Worm (Caenorhabditis elegans) whole organism, young adult: ENCODE data around the gene R09H3.3.
A peak's percentile ranks its signal among the peaks of the same experiment; 100 is the strongest.

Experiments used
- B0019.2 ChIP-seq: fragments of 200-800 bp; sonication (Bioruptor generic); conservative IDR thresholded peaks from 2 replicates; pipeline ENCODE4 v1.3.6; 2022; ENCODE audit warnings: missing genetic modification reagents, missing genetic modification characterization, missing compliant biosample characterization
- B0261.1 ChIP-seq: sonication (generic microtip); optimal IDR thresholded peaks from 2 replicates; lab custom pipeline; 2016; ENCODE audit warnings: mild to moderate bottlenecking, missing genetic modification characterization, moderate library complexity, missing compliant biosample characterization
- T26A5.8 ChIP-seq: sonication (generic microtip); optimal IDR thresholded peaks from 2 replicates; lab custom pipeline; 2016; ENCODE audit warnings: missing genetic modification characterization, missing compliant biosample characterization
- Y53F4B.3 ChIP-seq: fragments of 200-800 bp; sonication (Bioruptor generic); IDR thresholded peaks from 2 replicates; pipeline ENCODE4 v1.3.6; 2022; ENCODE audit warnings: missing genetic modification reagents, missing genetic modification characterization, missing compliant biosample characterization
- Y95B8A.8 ChIP-seq: fragments of 200-800 bp; sonication (Bioruptor generic); IDR thresholded peaks from 2 replicates; pipeline ENCODE4 v1.3.6; 2022; ENCODE audit warnings: missing genetic modification reagents, missing genetic modification characterization, missing compliant biosample characterization
- ZK185.1 ChIP-seq: sonication (generic microtip); optimal IDR thresholded peaks from 2 replicates; lab custom pipeline; 2016; ENCODE audit warnings: mild to moderate bottlenecking, missing genetic modification characterization, missing compliant biosample characterization; ENCODE audit not compliant: poor library complexity, severe bottlenecking
- ama-1 ChIP-seq, 3 experiments: fragments of 150-350 bp in 1 of 3; sonication (generic microtip) in 2 of 3; optimal IDR thresholded peaks; 2 replicates each; lab custom pipeline; 2014 to 2018; ENCODE audit warnings: missing biosample characterization in 2 of 3, missing genetic modification characterization in 2 of 3, missing genetic modification reagents in 2 of 3
- aptf-2 ChIP-seq: fragments of 200-800 bp; sonication (Bioruptor generic); conservative IDR thresholded peaks from 2 replicates; pipeline ENCODE4 v1.3.6; 2022; ENCODE audit warnings: missing genetic modification reagents, missing genetic modification characterization, missing compliant biosample characterization
- aptf-3 ChIP-seq: fragments of 200-800 bp; sonication (Bioruptor generic); IDR thresholded peaks from 2 replicates; pipeline ENCODE4 v1.3.6; 2022; ENCODE audit warnings: missing genetic modification characterization, missing compliant biosample characterization
- atf-7 ChIP-seq: sonication (generic microtip); optimal IDR thresholded peaks from 2 replicates; lab custom pipeline; 2017; ENCODE audit warnings: mild to moderate bottlenecking, missing genetic modification characterization, missing compliant biosample characterization
- athp-1 ChIP-seq: sonication (generic microtip); optimal IDR thresholded peaks from 2 replicates; lab custom pipeline; 2017; ENCODE audit warnings: mild to moderate bottlenecking, missing genetic modification characterization, missing compliant biosample characterization
- attf-5 ChIP-seq: fragments of 200-800 bp; sonication (Bioruptor generic); optimal IDR thresholded peaks from 2 replicates; lab custom pipeline; 2018; ENCODE audit warnings: mild to moderate bottlenecking, missing genetic modification characterization, missing compliant biosample characterization
- bed-2 ChIP-seq: fragments of 200-800 bp; sonication (Bioruptor generic); IDR thresholded peaks from 2 replicates; pipeline ENCODE4 v1.3.6; 2022; ENCODE audit warnings: missing genetic modification reagents, missing genetic modification characterization, missing compliant biosample characterization
- cebp-2 ChIP-seq: fragments of 200-800 bp; sonication (Bioruptor generic); IDR thresholded peaks from 2 replicates; pipeline ENCODE4 v1.3.6; 2022; ENCODE audit warnings: missing genetic modification characterization, missing compliant biosample characterization
- ceh-40 ChIP-seq: fragments of 200-800 bp; sonication (Bioruptor generic); IDR thresholded peaks from 2 replicates; pipeline ENCODE4 v1.3.6; 2022; ENCODE audit warnings: missing genetic modification characterization, missing compliant biosample characterization
- ceh-58 ChIP-seq: fragments of 200-800 bp; sonication (Bioruptor generic); IDR thresholded peaks from 2 replicates; pipeline ENCODE4 v1.3.6; 2022; ENCODE audit warnings: missing genetic modification characterization, missing compliant biosample characterization
- efl-1 ChIP-seq: fragments of 150-350 bp; optimal IDR thresholded peaks from 2 replicates; lab custom pipeline; 2014; ENCODE audit warnings: missing biosample characterization, missing genetic modification reagents, missing genetic modification characterization
- fkh-3 ChIP-seq: sonication (generic microtip); optimal IDR thresholded peaks from 2 replicates; lab custom pipeline; 2016; ENCODE audit warnings: mild to moderate bottlenecking, missing genetic modification characterization, missing compliant biosample characterization
- him-1 ChIP-seq: sonication (generic microtip); optimal IDR thresholded peaks from 2 replicates; lab custom pipeline; 2016; ENCODE audit warnings: missing genotype, missing genetic modification reagents, missing genetic modification characterization, missing compliant biosample characterization
- hlh-12 ChIP-seq: sonication (generic microtip); optimal IDR thresholded peaks from 2 replicates; lab custom pipeline; 2016; ENCODE audit warnings: missing genetic modification characterization, missing compliant biosample characterization
- hmg-20 ChIP-seq: fragments of 200-800 bp; sonication (Bioruptor generic); IDR thresholded peaks from 2 replicates; pipeline ENCODE4 v1.3.6; 2022; ENCODE audit warnings: missing genetic modification reagents, missing genetic modification characterization, missing compliant biosample characterization
- hsf-1 ChIP-seq: fragments of 200-800 bp; sonication (Bioruptor generic); IDR thresholded peaks from 2 replicates; pipeline ENCODE4 v1.3.6; 2022; ENCODE audit warnings: missing genetic modification reagents, missing genetic modification characterization, missing compliant biosample characterization
- let-526 ChIP-seq: fragments of 200-800 bp; sonication (Bioruptor generic); IDR thresholded peaks from 2 replicates; pipeline ENCODE4 v1.3.6; 2022; ENCODE audit warnings: missing genetic modification reagents, missing genetic modification characterization, missing compliant biosample characterization
- lin-26 ChIP-seq: fragments of 200-800 bp; sonication (Bioruptor generic); IDR thresholded peaks from 2 replicates; pipeline ENCODE4 v1.3.6; 2022; ENCODE audit warnings: missing genetic modification reagents, missing genetic modification characterization, missing compliant biosample characterization
- lir-1 ChIP-seq: fragments of 200-800 bp; sonication (Bioruptor generic); conservative IDR thresholded peaks from 2 replicates; pipeline ENCODE4 v1.3.6; 2022; ENCODE audit warnings: missing genetic modification reagents, missing genetic modification characterization, missing compliant biosample characterization
- madf-10 ChIP-seq: sonication (generic microtip); optimal IDR thresholded peaks from 2 replicates; lab custom pipeline; 2016; ENCODE audit warnings: mild to moderate bottlenecking, missing genetic modification characterization, missing compliant biosample characterization
- madf-3 ChIP-seq: fragments of 200-800 bp; sonication (Bioruptor generic); IDR thresholded peaks from 2 replicates; pipeline ENCODE4 v1.3.6; 2022; ENCODE audit warnings: missing genetic modification reagents, missing genetic modification characterization, missing compliant biosample characterization
- mel-28 ChIP-seq: sonication (generic microtip); optimal IDR thresholded peaks from 2 replicates; lab custom pipeline; 2016; ENCODE audit warnings: borderline replicate concordance, mild to moderate bottlenecking, missing genetic modification characterization, missing compliant biosample characterization
- nfyb-1 ChIP-seq: fragments of 200-800 bp; sonication (Bioruptor generic); IDR thresholded peaks from 2 replicates; pipeline ENCODE4 v1.3.6; 2022; ENCODE audit warnings: missing genetic modification reagents, missing genetic modification characterization, missing compliant biosample characterization
- rcor-1 ChIP-seq: fragments of 200-800 bp; sonication (Bioruptor generic); IDR thresholded peaks from 2 replicates; pipeline ENCODE4 v1.3.6; 2022; ENCODE audit warnings: missing genetic modification reagents, missing genetic modification characterization, missing compliant biosample characterization
- repo-1 ChIP-seq: sonication (generic microtip); optimal IDR thresholded peaks from 2 replicates; lab custom pipeline; 2017; ENCODE audit warnings: mild to moderate bottlenecking, missing genetic modification characterization, missing compliant biosample characterization
- rpc-1 ChIP-seq, 2 experiments: fragments of 150-350 bp in 1 of 2; sonication (generic microtip) in 1 of 2; optimal IDR thresholded peaks; 2 replicates each; lab custom pipeline; 2014 to 2018; ENCODE audit warnings: missing biosample characterization in 1 of 2, missing genetic modification characterization in 1 of 2, missing genetic modification reagents in 1 of 2, missing genotype in 1 of 2
- snpc-1.1 ChIP-seq: sonication (generic microtip); optimal IDR thresholded peaks from 2 replicates; lab custom pipeline; 2017; ENCODE audit warnings: missing genetic modification characterization, mild to moderate bottlenecking, missing compliant biosample characterization, antibody characterized with exemption, moderate library complexity, missing genotype, missing genetic modification reagents; ENCODE audit not compliant: insufficient read depth
- snpc-4 ChIP-seq, 5 experiments: fragments of 150-350 bp in 1 of 5; sonication (generic microtip) in 4 of 5; optimal IDR thresholded peaks; 2 replicates each; lab custom pipeline; 2014 to 2018; ENCODE audit warnings: missing genetic modification characterization in 5 of 5, missing biosample characterization in 3 of 5, antibody characterized with exemption in 2 of 5, mild to moderate bottlenecking in 2 of 5, missing compliant biosample characterization in 2 of 5, missing genotype in 2 of 5, moderate library complexity in 2 of 5, missing genetic modification reagents in 1 of 5
- tbp1 ChIP-seq: fragments of 200-800 bp; sonication (Bioruptor generic); optimal IDR thresholded peaks from 2 replicates; lab custom pipeline; 2018; ENCODE audit warnings: mild to moderate bottlenecking, missing genetic modification characterization, missing compliant biosample characterization
- unc-130 ChIP-seq: sonication (generic microtip); optimal IDR thresholded peaks from 2 replicates; lab custom pipeline; 2016; ENCODE audit warnings: missing genetic modification reagents, missing genetic modification characterization, missing compliant biosample characterization
- zim-3 ChIP-seq: sonication (generic microtip); optimal IDR thresholded peaks from 2 replicates; lab custom pipeline; 2017; ENCODE audit warnings: mild to moderate bottlenecking, missing genetic modification characterization, moderate library complexity, missing compliant biosample characterization
- ztf-18 ChIP-seq: sonication (generic microtip); optimal IDR thresholded peaks from 2 replicates; lab custom pipeline; 2016; ENCODE audit warnings: missing genotype, mild to moderate bottlenecking, missing genetic modification characterization, missing compliant biosample characterization
- ztf-6 ChIP-seq: fragments of 200-800 bp; sonication (Bioruptor generic); IDR thresholded peaks from 2 replicates; pipeline ENCODE4 v1.3.6; 2022; ENCODE audit warnings: missing genetic modification reagents, missing genetic modification characterization, missing compliant biosample characterization

R09H3.3 gene

DNA sequence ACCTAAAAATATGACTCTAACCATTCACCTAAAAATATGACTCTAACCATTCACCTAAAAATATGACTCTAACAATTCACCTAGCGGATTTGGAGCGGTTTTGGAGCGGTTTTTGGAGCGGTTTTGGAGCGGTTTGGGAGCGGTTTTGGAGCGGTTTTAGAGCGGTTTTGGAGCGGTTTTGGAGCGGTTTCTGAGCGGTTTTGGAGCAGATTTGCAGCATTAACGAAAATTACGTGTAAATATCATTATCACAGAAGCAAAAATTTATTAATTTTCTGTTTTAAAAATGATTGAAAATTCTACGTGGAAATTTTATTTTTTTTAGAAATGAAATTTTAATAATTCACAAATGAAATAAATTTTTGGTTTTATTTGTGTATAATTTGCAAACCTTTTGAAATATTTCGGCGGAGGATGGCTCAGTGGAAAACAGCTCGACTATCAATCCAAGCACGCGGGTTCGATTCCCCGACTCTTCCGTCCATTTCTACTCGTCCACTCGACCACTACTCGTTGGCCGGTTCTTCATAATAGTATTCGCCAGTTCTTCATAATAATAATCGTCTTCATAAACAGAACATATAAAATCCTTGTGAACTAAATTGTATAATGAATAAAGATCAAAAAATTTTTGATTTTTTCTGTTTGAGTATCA lies 25.1 kb downstream of the R09H3.3 start (continued):
- TF ChIP-seq ZK185.1 (no peak), rpc-1 (optimal IDR thresholded peaks at IDR 0.05; lab: Kevin White, UChicago) (peak; percentile 75), rpc-1 (tag; optimal IDR thresholded peaks at IDR 0.05; lab: Kevin White, UChicago) (peak; percentile 87), nfyb-1 (GFP tag; lab: Robert Waterston, UW) (no peak), ceh-58 (GFP tag; lab: Robert Waterston, UW) (no peak), atf-7 (no peak), ama-1 (optimal IDR thresholded peaks at IDR 0.05; lab: Kevin White, UChicago) (no peak), ama-1 (GFP tag; optimal IDR thresholded peaks at IDR 0.05; lab: Kevin White, UChicago) (peak in 1 of 2 experiments; percentile 47), bed-2 (GFP tag; lab: Robert Waterston, UW) (no peak), unc-130 (GFP tag; lab: Kevin White, UChicago) (no peak), aptf-2 (no peak), madf-3 (GFP tag; lab: Robert Waterston, UW) (no peak), efl-1 (GFP tag; lab: Kevin White, UChicago) (peak; percentile 29), hlh-12 (tag; lab: Kevin White, UChicago) (no peak), ceh-40 (GFP tag; lab: Robert Waterston, UW) (no peak), let-526 (GFP tag; lab: Robert Waterston, UW) (no peak)

DNA sequence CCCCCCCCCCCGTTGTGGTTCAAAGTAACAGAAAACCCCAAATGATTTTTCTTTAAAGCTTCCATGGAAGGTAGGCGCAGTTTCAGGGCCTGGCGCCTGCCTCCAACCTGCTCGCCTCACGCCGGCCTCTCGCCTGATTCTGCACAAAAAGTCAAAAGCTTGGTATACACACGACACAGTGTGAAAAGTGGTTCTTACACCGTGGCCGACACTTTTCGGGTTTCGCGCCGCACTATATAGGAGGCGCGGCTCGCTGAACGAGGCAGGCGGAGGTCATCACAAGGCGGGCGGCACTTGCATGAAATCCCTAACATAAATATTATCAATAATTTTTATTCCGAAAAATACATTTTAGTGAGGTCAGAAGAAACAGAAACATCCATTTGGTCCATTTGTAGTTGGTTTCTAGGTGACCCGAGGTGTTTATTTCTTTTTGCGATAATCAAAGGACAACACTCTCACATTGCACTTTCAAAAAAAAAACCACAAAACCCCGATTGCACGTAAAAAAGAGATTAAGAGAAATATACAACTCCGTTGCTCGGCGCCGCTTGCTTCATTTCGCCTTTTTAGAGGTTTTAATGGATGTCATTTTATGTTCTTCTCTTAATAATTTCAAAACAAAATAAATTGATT lies 37.6 kb downstream of the R09H3.3 start, which contains the start of gene ZK380.2:
ZK380.2 (plus strand) TSS at position 586 of the 636 bp plus-strand sequence.
- no peak for TF ChIP-seq B0019.2 (GFP tag; lab: Robert Waterston, UW)
- no peak for TF ChIP-seq snpc-4 (GFP tag; optimal IDR thresholded peaks at IDR 0.05; lab: Kevin White, UChicago)
- peak in 2 of 4 experiments; percentile 21 to 52 for TF ChIP-seq snpc-4 (tag; optimal IDR thresholded peaks at IDR 0.05; lab: Kevin White, UChicago)

DNA sequence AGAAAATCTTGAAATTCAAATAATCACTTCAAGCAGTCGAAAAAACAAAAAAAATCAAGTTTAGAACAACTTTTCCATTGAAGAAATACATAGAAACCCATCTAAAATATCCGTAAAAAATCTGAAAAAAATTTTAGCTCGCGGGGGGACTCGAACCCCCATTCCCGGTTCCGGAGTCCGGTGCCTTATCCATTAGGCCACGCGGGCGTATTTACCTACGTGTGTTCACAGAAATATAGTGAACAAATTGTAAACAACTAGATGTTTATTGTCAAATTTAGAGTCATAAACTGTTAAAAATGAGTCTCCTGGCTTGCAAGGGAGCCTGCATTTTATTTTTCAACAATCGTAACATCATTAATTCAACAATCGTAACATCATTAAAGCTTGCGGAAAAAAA lies 38.9 kb downstream of the R09H3.3 start:
- TF ChIP-seq B0261.1 (tag; lab: Kevin White, UChicago): peak; percentile 40
- TF ChIP-seq rpc-1 (optimal IDR thresholded peaks at IDR 0.05; lab: Kevin White, UChicago): peak; percentile 40
- TF ChIP-seq rpc-1 (tag; optimal IDR thresholded peaks at IDR 0.05; lab: Kevin White, UChicago): peak; percentile 70
- peak; percentile 28; the same call in 1 of the 2 replicates for TF ChIP-seq lin-26 (GFP tag; lab: Robert Waterston, UW)
- TF ChIP-seq tbp1 (GFP tag; lab: Kevin White, UChicago): peak; percentile 77
- no peak for TF ChIP-seq zim-3
- no peak for TF ChIP-seq attf-5 (GFP tag; lab: Kevin White, UChicago)
- no peak for TF ChIP-seq aptf-3 (GFP tag; lab: Robert Waterston, UW)
- peak; percentile 10 for TF ChIP-seq him-1 (tag; lab: Kevin White, UChicago)
- TF ChIP-seq, all 124 proteins: peak for 5

DNA sequence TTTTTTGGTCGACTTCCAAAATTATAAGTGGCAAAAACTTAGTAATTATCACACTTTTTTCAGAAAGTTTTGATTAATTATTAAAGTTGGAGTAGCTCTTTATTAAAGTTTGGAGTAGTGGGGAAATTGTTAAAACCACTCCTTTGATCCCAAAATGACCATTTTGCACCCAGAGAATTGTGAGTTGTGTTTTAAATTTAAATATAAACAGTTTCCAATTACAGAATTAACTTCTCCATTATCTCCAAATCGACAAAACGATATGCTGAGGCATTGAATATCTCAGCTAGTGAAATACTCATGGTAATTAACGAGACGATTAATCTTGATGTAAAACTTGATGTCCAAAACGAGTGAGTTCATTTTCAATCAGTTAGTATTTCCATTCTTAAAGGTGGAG lies 40.8 kb downstream of the R09H3.3 start, which contains the start of gene fbxb-58:
fbxb-58 (plus strand) TSS at position 301 of the 400 bp plus-strand sequence.
- TF ChIP-seq lir-1 (no peak), ztf-6 (no peak)
- TF ChIP-seq, all 124 proteins: peak for 0

DNA sequence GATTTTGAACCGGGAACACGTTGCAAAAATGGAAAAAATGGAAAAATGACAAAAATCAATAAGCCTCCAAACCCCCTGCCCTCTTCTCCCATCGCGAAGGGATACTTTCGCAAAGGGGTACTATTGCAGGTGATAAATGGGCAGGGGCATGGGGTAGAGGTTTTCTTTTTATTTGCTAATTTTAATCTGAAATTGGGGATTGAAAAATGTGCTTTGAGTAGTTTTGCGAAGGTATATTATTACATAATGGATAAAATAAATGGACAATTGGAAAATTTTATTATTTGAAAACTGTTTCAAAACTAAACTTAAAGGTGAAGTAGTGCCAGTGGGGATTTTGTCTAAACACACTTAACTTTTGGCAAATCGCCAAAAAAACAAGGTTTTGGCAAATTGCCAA lies 41.6 kb downstream of the R09H3.3 start:
- TF ChIP-seq fkh-3 (tag; lab: Kevin White, UChicago): no peak
- TF ChIP-seq repo-1 (tag; lab: Kevin White, UChicago): peak; percentile 98
- peak; percentile 69 for TF ChIP-seq ztf-18 (tag; lab: Kevin White, UChicago)
- peak; percentile 96 for TF ChIP-seq madf-10 (tag; lab: Kevin White, UChicago)
- TF ChIP-seq madf-3 (GFP tag; lab: Robert Waterston, UW): peak; percentile 90
- TF ChIP-seq snpc-1.1 (tag; lab: Kevin White, UChicago): no peak
- peak; percentile 96 for TF ChIP-seq rcor-1
- TF ChIP-seq cebp-2 (GFP tag; lab: Robert Waterston, UW): peak; percentile 98
- TF ChIP-seq hmg-20 (GFP tag; lab: Robert Waterston, UW): peak; percentile 93
- no peak for TF ChIP-seq hsf-1
- peak; percentile 54; the same call in 1 of the 2 replicates for TF ChIP-seq Y95B8A.8
- TF ChIP-seq athp-1 (tag; lab: Kevin White, UChicago): peak; percentile 72
- peak; percentile 50 for TF ChIP-seq zim-3
- TF ChIP-seq Y53F4B.3 (GFP tag; lab: Robert Waterston, UW): no peak
- no peak for TF ChIP-seq T26A5.8
- peak; percentile 58 for TF ChIP-seq mel-28
